Fruit fly (Drosophila melanogaster): ENCODE results near the gene CG12194.

Gene CG12194

dm6 chr2L:4821319-4821717, 16.8 kb upstream of the CG12194 start:
- TF ChIP-seq CG5204 (GFP tag; optimal IDR thresholded peaks at IDR 0.05): peak; percentile 55
- no peak for TF ChIP-seq tj (GFP tag; optimal IDR thresholded peaks at IDR 0.05)
- TF ChIP-seq CG33017 (tag; optimal IDR thresholded peaks at IDR 0.05): peak; percentile 34
- TF ChIP-seq ovo (GFP tag; optimal IDR thresholded peaks at IDR 0.05): no peak
- TF ChIP-seq cnc (optimal IDR thresholded peaks at IDR 0.05): no peak
- no peak for TF ChIP-seq kay (GFP tag; ENCODE audit: borderline replicate concordance)
- peak; percentile 42 for TF ChIP-seq CG7101 (tag; optimal IDR thresholded peaks at IDR 0.05)
- peak; percentile 76 for TF ChIP-seq CG7045 (GFP tag; optimal IDR thresholded peaks at IDR 0.05)
- TF ChIP-seq pad (GFP tag; optimal IDR thresholded peaks at IDR 0.05): peak; percentile 26
- TF ChIP-seq Clk (GFP tag; optimal IDR thresholded peaks at IDR 0.05): peak; percentile 39
- TF ChIP-seq bab1 (GFP tag; optimal IDR thresholded peaks at IDR 0.05): no peak
- TF ChIP-seq Mnt (GFP tag; optimal IDR thresholded peaks at IDR 0.05): no peak
- no peak for TF ChIP-seq Crg-1 (GFP tag; optimal IDR thresholded peaks at IDR 0.05)
- peak; percentile 23 for TF ChIP-seq toe (GFP tag; optimal IDR thresholded peaks at IDR 0.05)
- TF ChIP-seq cic (GFP tag; optimal IDR thresholded peaks at IDR 0.05): no peak
- TF ChIP-seq Hr96 (GFP tag; optimal IDR thresholded peaks at IDR 0.05): peak; percentile 63
- peak; percentile 28 for TF ChIP-seq CG14711 (tag; optimal IDR thresholded peaks at IDR 0.05)
- TF ChIP-seq CG11617 (GFP tag; optimal IDR thresholded peaks at IDR 0.05): peak; percentile 31
- TF ChIP-seq CG1620 (GFP tag; optimal IDR thresholded peaks at IDR 0.05): no peak
- peak; percentile 68 for TF ChIP-seq CG12768 (GFP tag; optimal IDR thresholded peaks at IDR 0.05)

- no peak for TF ChIP-seq Mnt (GFP tag; optimal IDR thresholded peaks at IDR 0.05)
- no peak for TF ChIP-seq kay (GFP tag; ENCODE audit: borderline replicate concordance)
- no peak for TF ChIP-seq cnc (optimal IDR thresholded peaks at IDR 0.05)
- no peak for TF ChIP-seq CG7045 (GFP tag; optimal IDR thresholded peaks at IDR 0.05)
- no peak for TF ChIP-seq Clk (GFP tag; optimal IDR thresholded peaks at IDR 0.05)
- TF ChIP-seq CG5204 (GFP tag; optimal IDR thresholded peaks at IDR 0.05): no peak
- no peak for TF ChIP-seq CG12768 (GFP tag; optimal IDR thresholded peaks at IDR 0.05)
- no peak for TF ChIP-seq pad (GFP tag; optimal IDR thresholded peaks at IDR 0.05)
- no peak for TF ChIP-seq Hr96 (GFP tag; optimal IDR thresholded peaks at IDR 0.05)
- TF ChIP-seq CG7101 (tag; optimal IDR thresholded peaks at IDR 0.05): no peak
- no peak for TF ChIP-seq CG33017 (tag; optimal IDR thresholded peaks at IDR 0.05)
- no peak for TF ChIP-seq ovo (GFP tag; optimal IDR thresholded peaks at IDR 0.05)
- TF ChIP-seq cic (GFP tag; optimal IDR thresholded peaks at IDR 0.05): no peak
- TF ChIP-seq tj (GFP tag; optimal IDR thresholded peaks at IDR 0.05): no peak
- no peak for TF ChIP-seq toe (GFP tag; optimal IDR thresholded peaks at IDR 0.05)
- no peak for TF ChIP-seq Crg-1 (GFP tag; optimal IDR thresholded peaks at IDR 0.05)
- TF ChIP-seq CG14711 (tag; optimal IDR thresholded peaks at IDR 0.05): no peak
These were observed 16.4 kb upstream of the CG12194 start, which contains the start of gene CG15628 for dm6 chr2L:4821757-4822156. TSS of gene CG15628 (plus strand) at chr2L:4821774.

dm6 chr2L:4822258-4822657, 15.9 kb upstream of the CG12194 start:
- no peak for TF ChIP-seq ovo (GFP tag; optimal IDR thresholded peaks at IDR 0.05)
- no peak for TF ChIP-seq Crg-1 (GFP tag; optimal IDR thresholded peaks at IDR 0.05)
- no peak for TF ChIP-seq CG7045 (GFP tag; optimal IDR thresholded peaks at IDR 0.05)
- TF ChIP-seq CG5204 (GFP tag; optimal IDR thresholded peaks at IDR 0.05): no peak
- no peak for TF ChIP-seq tj (GFP tag; optimal IDR thresholded peaks at IDR 0.05)
- TF ChIP-seq bab1 (GFP tag; optimal IDR thresholded peaks at IDR 0.05): no peak
- TF ChIP-seq CG12768 (GFP tag; optimal IDR thresholded peaks at IDR 0.05): no peak
- TF ChIP-seq kay (GFP tag; ENCODE audit: borderline replicate concordance): no peak
- TF ChIP-seq Hr96 (GFP tag; optimal IDR thresholded peaks at IDR 0.05): no peak
- no peak for TF ChIP-seq cnc (optimal IDR thresholded peaks at IDR 0.05)
- no peak for TF ChIP-seq Mnt (GFP tag; optimal IDR thresholded peaks at IDR 0.05)
- TF ChIP-seq CG1620 (GFP tag; optimal IDR thresholded peaks at IDR 0.05): no peak
- TF ChIP-seq CG7101 (tag; optimal IDR thresholded peaks at IDR 0.05): no peak

dm6 chr2L:4823797-4824196, 14.3 kb upstream of the CG12194 start:
- TF ChIP-seq pad (GFP tag; optimal IDR thresholded peaks at IDR 0.05): no peak
- no peak for TF ChIP-seq Crg-1 (GFP tag; optimal IDR thresholded peaks at IDR 0.05)
- TF ChIP-seq CG7101 (tag; optimal IDR thresholded peaks at IDR 0.05): no peak
- TF ChIP-seq cic (GFP tag; optimal IDR thresholded peaks at IDR 0.05): no peak
- no peak for TF ChIP-seq CG5204 (GFP tag; optimal IDR thresholded peaks at IDR 0.05)
- no peak for TF ChIP-seq CG1620 (GFP tag; optimal IDR thresholded peaks at IDR 0.05)
- TF ChIP-seq CG33017 (tag; optimal IDR thresholded peaks at IDR 0.05): no peak
- TF ChIP-seq toe (GFP tag; optimal IDR thresholded peaks at IDR 0.05): no peak
- no peak for TF ChIP-seq Mnt (GFP tag; optimal IDR thresholded peaks at IDR 0.05)
- no peak for TF ChIP-seq CG12768 (GFP tag; optimal IDR thresholded peaks at IDR 0.05)

- no peak for TF ChIP-seq CG14711 (tag; optimal IDR thresholded peaks at IDR 0.05)
These were observed 12.5 kb upstream of the CG12194 start for dm6 chr2L:4825695-4826094.

- TF ChIP-seq CG7101 (tag; optimal IDR thresholded peaks at IDR 0.05) (peak; percentile 41), CG1620 (GFP tag; optimal IDR thresholded peaks at IDR 0.05) (no peak), toe (GFP tag; optimal IDR thresholded peaks at IDR 0.05) (peak; percentile 14), Crg-1 (GFP tag; optimal IDR thresholded peaks at IDR 0.05) (peak; percentile 58), Clk (GFP tag; optimal IDR thresholded peaks at IDR 0.05) (no peak), cic (GFP tag; optimal IDR thresholded peaks at IDR 0.05) (peak; percentile 68), CG33017 (tag; optimal IDR thresholded peaks at IDR 0.05) (peak; percentile 55), bab1 (GFP tag; optimal IDR thresholded peaks at IDR 0.05) (no peak), Hr96 (GFP tag; optimal IDR thresholded peaks at IDR 0.05) (no peak), Mnt (GFP tag; optimal IDR thresholded peaks at IDR 0.05) (peak; percentile 27), pad (GFP tag; optimal IDR thresholded peaks at IDR 0.05) (peak; percentile 11), CG7045 (GFP tag; optimal IDR thresholded peaks at IDR 0.05) (peak; percentile 59), CG12768 (GFP tag; optimal IDR thresholded peaks at IDR 0.05) (peak; percentile 56), ovo (GFP tag; optimal IDR thresholded peaks at IDR 0.05) (peak; percentile 31), tj (GFP tag; optimal IDR thresholded peaks at IDR 0.05) (no peak), CG11617 (GFP tag; optimal IDR thresholded peaks at IDR 0.05) (peak; percentile 23), CG5204 (GFP tag; optimal IDR thresholded peaks at IDR 0.05) (no peak), cnc (optimal IDR thresholded peaks at IDR 0.05) (no peak), CG14711 (tag; optimal IDR thresholded peaks at IDR 0.05) (no peak), kay (GFP tag; ENCODE audit: borderline replicate concordance) (peak; percentile 10)
These were observed 9.1 kb upstream of the CG12194 start for dm6 chr2L:4829040-4829439.
